Worm (Caenorhabditis elegans) whole organism, early embryonic: ENCODE results near the gene pqn-35.

Experiments
- B0310.2 ChIP-seq: sonication (generic microtip); optimal IDR thresholded peaks from 2 replicates; lab custom pipeline; 2016; ENCODE audit warnings: mild to moderate bottlenecking, missing genetic modification characterization, missing compliant biosample characterization
- F13C5.2 ChIP-seq: sonication (generic microtip); optimal IDR thresholded peaks from 2 replicates; lab custom pipeline; 2017; ENCODE audit warnings: mild to moderate bottlenecking, missing genetic modification characterization, inconsistent platforms, missing compliant biosample characterization
- ama-1 ChIP-seq: fragments of 150-350 bp; optimal IDR thresholded peaks from 2 replicates; lab custom pipeline; 2014
- ceh-36 ChIP-seq: sonication (generic microtip); optimal IDR thresholded peaks from 2 replicates; lab custom pipeline; 2016; ENCODE audit warnings: missing genetic modification characterization, inconsistent platforms, missing compliant biosample characterization
- flt-1 ChIP-seq: fragments of 200-800 bp; sonication (Bioruptor generic); IDR thresholded peaks from 2 replicates; pipeline ENCODE4 v1.3.6; 2022; ENCODE audit warnings: missing genetic modification characterization, missing compliant biosample characterization
- hmg-4 ChIP-seq: fragments of 200-800 bp; sonication (Bioruptor generic); optimal IDR thresholded peaks from 2 replicates; lab custom pipeline; 2018; ENCODE audit warnings: mild to moderate bottlenecking, missing genetic modification characterization, missing compliant biosample characterization
- hnd-1 ChIP-seq: sonication (generic microtip); optimal IDR thresholded peaks from 2 replicates; lab custom pipeline; 2016; ENCODE audit warnings: missing genetic modification characterization, missing compliant biosample characterization
- pes-1 ChIP-seq: fragments of 200-800 bp; sonication (Bioruptor generic); IDR thresholded peaks from 2 replicates; pipeline ENCODE4 v1.3.6; 2022; ENCODE audit warnings: missing genetic modification reagents, missing genetic modification characterization, missing compliant biosample characterization
- scrt-1 ChIP-seq: fragments of 200-800 bp; sonication (Bioruptor generic); IDR thresholded peaks from 2 replicates; pipeline ENCODE4 v1.3.6; 2022; ENCODE audit warnings: missing genetic modification characterization, missing compliant biosample characterization
- sea-1 ChIP-seq: fragments of 200-800 bp; sonication (Bioruptor generic); conservative IDR thresholded peaks from 2 replicates; pipeline ENCODE4 v1.3.6; 2022; ENCODE audit warnings: missing genetic modification characterization, missing compliant biosample characterization
- tbx-11 ChIP-seq: fragments of 200-800 bp; sonication (Bioruptor generic); IDR thresholded peaks from 2 replicates; pipeline ENCODE4 v1.3.6; 2022; ENCODE audit warnings: missing genetic modification characterization, missing compliant biosample characterization
- tbx-37 ChIP-seq: fragments of 200-800 bp; sonication (Bioruptor generic); conservative IDR thresholded peaks from 2 replicates; pipeline ENCODE4 v1.3.6; 2022; ENCODE audit warnings: missing genetic modification reagents, missing genetic modification characterization, missing compliant biosample characterization

ce11 chrII:4602533-4602932, 10.3 kb upstream of the pqn-35 start, which contains the start of gene coa-3:
- TF ChIP-seq tbx-37 (GFP tag; lab: Robert Waterston, UW) (no peak), F13C5.2 (tag; lab: Kevin White, UChicago) (no peak), B0310.2 (tag; lab: Kevin White, UChicago) (no peak), tbx-11 (GFP tag; lab: Robert Waterston, UW) (no peak), ama-1 (lab: Kevin White, UChicago) (no peak), hmg-4 (no peak), ceh-36 (no peak), scrt-1 (GFP tag; lab: Robert Waterston, UW) (no peak), sea-1 (GFP tag; lab: Robert Waterston, UW) (no peak), flt-1 (no peak), hnd-1 (tag; lab: Kevin White, UChicago) (no peak), pes-1 (GFP tag; lab: Robert Waterston, UW) (no peak)
